Worm (Caenorhabditis elegans) whole organism, L2 larva: ENCODE data around the gene ZK1307.7.

ENCODE experiments used
- crh-2 ChIP-seq: sonication (generic microtip); optimal IDR thresholded peaks from 2 replicates; lab custom pipeline; 2017; ENCODE audit warnings: missing biosample characterization, missing genetic modification characterization
- nhr-25 ChIP-seq: fragments of 150-350 bp; sonication (generic microtip); optimal IDR thresholded peaks from 3 replicates; lab custom pipeline; 2014; ENCODE audit warnings: missing biosample characterization, missing genetic modification characterization

DNA sequence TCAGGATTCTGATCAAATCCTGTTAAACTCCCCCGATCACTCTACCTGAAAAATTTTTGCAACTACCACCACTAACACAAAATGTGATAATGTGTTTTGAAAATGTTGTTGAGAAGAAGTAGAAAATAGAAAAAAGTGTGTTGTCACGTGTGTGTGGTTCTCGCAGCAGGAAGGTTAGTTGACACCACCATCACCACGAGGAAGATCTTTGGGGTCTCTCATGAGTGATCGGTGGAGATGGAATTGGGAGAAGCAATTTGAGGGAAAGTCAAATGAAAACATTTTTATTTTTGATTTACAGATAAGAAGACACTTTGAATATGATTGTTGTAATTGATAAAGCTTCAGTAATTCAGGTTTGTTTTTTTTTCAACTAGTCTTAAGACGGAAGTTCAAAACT is 34.7 kb upstream of the ZK1307.7 start:
- peak; percentile 86 for TF ChIP-seq nhr-25 (tag; lab: Kevin White, UChicago)
- TF ChIP-seq crh-2: peak; percentile 75
